Worm (Caenorhabditis elegans): ENCODE results near the gene ZC239.13.
"Not testable (repeated sequence)": the region's sequence is repeated elsewhere in the genome, so short reads cannot be mapped to it uniquely, and the experiment has no call there.

The ZC239.13 gene

DNA sequence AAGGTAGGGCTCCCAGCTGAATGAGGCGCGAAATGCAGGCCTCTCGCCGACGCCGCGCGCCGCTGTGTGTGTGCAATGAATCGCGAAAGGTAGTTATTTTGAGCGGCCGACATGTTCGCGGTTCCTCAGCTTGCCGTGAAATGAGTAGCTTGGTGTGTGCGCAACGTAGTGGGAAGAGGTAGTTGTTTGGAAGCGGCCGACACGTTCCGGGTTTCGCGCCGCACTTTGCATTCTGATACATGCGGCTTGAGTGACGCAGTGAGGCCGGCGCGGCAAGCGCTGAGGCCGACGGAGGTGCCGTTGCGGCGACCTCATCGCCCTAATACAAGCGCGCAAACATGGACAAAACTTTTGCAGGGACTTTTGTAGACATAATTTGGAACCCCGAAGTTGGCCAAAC is 26.9 kb downstream of the ZC239.13 start:
- TF ChIP-seq tbx-11 (GFP tag; IDR thresholded peaks at IDR 0.05) (no peak), tra-4 (tag; optimal IDR thresholded peaks at IDR 0.05) (no peak), pes-1 (GFP tag; IDR thresholded peaks at IDR 0.05) (no peak), B0310.2 (tag; optimal IDR thresholded peaks at IDR 0.05) (no peak), tbx-37 (GFP tag; conservative IDR thresholded peaks at IDR 0.05) (no peak), F13C5.2 (tag; optimal IDR thresholded peaks at IDR 0.05) (no peak), hmbx-1 (tag; optimal IDR thresholded peaks at IDR 0.05) (no peak), aly-1 (tag; optimal IDR thresholded peaks at IDR 0.05) (no peak), ets-7 (tag; optimal IDR thresholded peaks at IDR 0.05) (no peak), hmg-4 (GFP tag; optimal IDR thresholded peaks at IDR 0.05) (no peak), hnd-1 (tag; optimal IDR thresholded peaks at IDR 0.05) (no peak), ama-1 (optimal IDR thresholded peaks at IDR 0.05) (no peak), ceh-36 (tag; optimal IDR thresholded peaks at IDR 0.05) (no peak), flt-1 (GFP tag; IDR thresholded peaks at IDR 0.05) (no peak), sea-1 (GFP tag; conservative IDR thresholded peaks at IDR 0.05) (no peak), scrt-1 (GFP tag; IDR thresholded peaks at IDR 0.05) (no peak), ceh-13 (GFP tag; optimal IDR thresholded peaks at IDR 0.05) (no peak)

DNA sequence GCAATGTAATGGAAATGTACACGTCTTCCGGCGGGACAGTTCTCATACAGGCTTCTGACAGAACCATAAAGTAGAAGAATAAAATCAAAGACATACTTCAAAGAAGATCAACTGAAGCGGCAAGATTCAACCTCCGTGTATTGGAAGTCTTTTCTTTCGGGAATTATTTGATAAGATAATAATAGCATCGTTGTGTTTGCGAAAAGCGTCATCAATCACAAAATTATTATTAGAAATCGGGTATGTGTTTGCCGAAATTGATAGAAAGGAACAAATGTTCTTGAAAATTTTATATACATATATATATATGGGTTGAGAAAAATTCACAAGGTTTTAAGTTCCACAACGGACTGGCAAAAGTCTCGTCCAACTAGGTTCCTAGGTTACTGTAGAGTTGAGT is 31.1 kb downstream of the ZC239.13 start, which contains the start of gene Y27F2A.9:
Gene Y27F2A.9, minus strand, starts transcription at position 101 of the 400 bp plus-strand sequence.
- not testable (repeated sequence) for TF ChIP-seq sea-1 (GFP tag; conservative IDR thresholded peaks at IDR 0.05); ceh-13 (GFP tag; optimal IDR thresholded peaks at IDR 0.05); flt-1 (GFP tag; IDR thresholded peaks at IDR 0.05)

DNA sequence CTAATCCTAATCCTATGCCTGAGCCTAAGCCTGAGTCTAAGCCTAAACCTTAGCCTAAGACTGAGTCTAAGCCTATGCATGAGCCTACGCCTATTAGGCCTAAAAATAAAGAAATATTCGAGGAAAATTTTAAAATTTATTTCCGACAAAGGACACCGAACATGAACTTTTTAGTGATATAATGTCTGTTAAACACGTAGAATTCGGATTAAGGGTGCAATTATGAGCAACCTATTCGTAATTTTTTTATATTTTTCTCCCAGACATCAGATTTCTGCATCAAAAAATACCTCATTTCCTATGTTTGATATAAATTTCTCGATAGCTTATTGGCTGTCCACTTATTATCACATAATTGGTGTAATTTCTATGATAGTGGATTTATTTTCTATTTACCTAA is 33.6 kb downstream of the ZC239.13 start, which contains the start of gene Y27F2A.11:
Gene Y27F2A.11, plus strand, starts transcription at position 301 of the 400 bp plus-strand sequence.
- TF ChIP-seq hmg-4 (GFP tag; optimal IDR thresholded peaks at IDR 0.05); hnd-1 (tag; optimal IDR thresholded peaks at IDR 0.05); sea-1 (GFP tag; conservative IDR thresholded peaks at IDR 0.05): not testable (repeated sequence)

DNA sequence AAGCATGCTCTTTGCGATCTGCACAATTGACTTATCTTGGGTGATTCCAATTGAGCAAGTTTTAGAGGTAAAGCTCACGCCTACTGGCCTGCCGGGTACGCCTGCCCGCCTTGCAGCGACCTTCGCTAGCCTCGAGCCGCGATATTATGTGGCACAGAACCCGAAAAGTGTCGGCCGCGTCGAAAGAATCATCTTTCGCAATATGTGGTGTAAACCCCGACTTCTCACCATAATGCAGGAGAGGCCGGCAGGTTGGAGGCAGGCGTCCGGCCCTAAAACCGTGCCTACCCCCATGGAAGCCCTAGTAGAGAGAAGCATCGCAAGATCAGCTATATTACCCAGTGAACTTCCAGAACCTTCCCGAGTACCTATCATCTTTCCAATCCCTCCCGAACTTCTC is 36.8 kb downstream of the ZC239.13 start:
- TF ChIP-seq scrt-1 (GFP tag; IDR thresholded peaks at IDR 0.05), result no peak
- TF ChIP-seq hmg-4 (GFP tag; optimal IDR thresholded peaks at IDR 0.05), result no peak
- TF ChIP-seq ets-7 (tag; optimal IDR thresholded peaks at IDR 0.05), result no peak
- TF ChIP-seq F13C5.2 (tag; optimal IDR thresholded peaks at IDR 0.05), result no peak
- TF ChIP-seq tbx-11 (GFP tag; IDR thresholded peaks at IDR 0.05), result no peak
- no peak for TF ChIP-seq pes-1 (GFP tag; IDR thresholded peaks at IDR 0.05)
- TF ChIP-seq sea-1 (GFP tag; conservative IDR thresholded peaks at IDR 0.05), result no peak

DNA sequence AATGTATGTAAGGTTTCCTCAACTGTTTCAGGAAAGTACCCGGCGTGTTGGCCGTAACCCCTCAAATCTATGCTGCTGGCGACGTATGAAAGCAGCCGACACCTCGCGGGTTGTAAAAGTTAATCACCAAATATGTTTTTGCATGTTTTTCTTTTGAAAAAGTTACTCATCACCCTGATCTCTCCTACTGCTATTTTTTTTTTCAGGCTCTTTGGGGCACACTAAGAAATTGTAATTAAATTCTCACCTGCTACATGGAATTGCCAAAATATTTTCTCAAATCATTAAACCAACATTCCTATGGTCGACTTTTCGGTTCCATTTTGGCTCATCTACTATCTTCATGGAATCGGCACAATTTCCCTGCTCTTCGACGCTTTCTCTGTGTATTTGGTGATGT is 37.8 kb downstream of the ZC239.13 start, which contains the start of gene sri-78:
Gene sri-78, plus strand, starts transcription at position 301 of the 400 bp plus-strand sequence.
- not testable (repeated sequence) for TF ChIP-seq ama-1 (optimal IDR thresholded peaks at IDR 0.05); aly-1 (tag; optimal IDR thresholded peaks at IDR 0.05); hmbx-1 (tag; optimal IDR thresholded peaks at IDR 0.05)

DNA sequence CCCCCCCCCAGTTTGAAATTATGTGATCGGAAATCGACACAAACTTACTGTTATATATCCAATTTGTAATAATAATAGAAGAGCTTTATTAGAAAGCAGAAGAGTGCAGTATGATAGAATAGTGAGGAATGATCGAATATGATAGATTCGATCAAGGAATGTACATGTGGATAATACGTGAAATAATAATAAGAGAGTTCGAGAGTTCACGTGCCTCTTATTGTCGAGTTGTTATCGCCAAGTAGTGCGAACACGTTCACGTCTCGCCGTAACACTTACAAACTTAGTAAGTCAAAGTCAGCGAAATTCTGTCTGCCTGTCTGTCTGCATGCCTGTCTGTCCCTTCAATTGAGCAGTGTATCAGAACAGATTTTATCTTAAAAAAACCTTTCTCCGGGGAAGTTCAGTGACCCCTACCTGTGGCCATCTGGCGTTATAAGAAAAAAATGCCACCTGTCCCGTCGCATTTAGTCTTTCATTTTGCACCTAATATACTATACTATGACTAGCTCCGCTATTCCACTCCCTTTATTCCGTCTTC is 39.3 kb downstream of the ZC239.13 start, which contains the start of the genes Y27F2A.6 and Y27F2A.8:
Gene Y27F2A.6, minus strand, starts transcription at position 101 of the 541 bp plus-strand sequence.
Gene Y27F2A.8, plus strand, starts transcription at position 491 of the 541 bp plus-strand sequence.
- not testable (repeated sequence) for TF ChIP-seq F13C5.2 (tag; optimal IDR thresholded peaks at IDR 0.05); tbx-11 (GFP tag; IDR thresholded peaks at IDR 0.05); hmbx-1 (tag; optimal IDR thresholded peaks at IDR 0.05)

DNA sequence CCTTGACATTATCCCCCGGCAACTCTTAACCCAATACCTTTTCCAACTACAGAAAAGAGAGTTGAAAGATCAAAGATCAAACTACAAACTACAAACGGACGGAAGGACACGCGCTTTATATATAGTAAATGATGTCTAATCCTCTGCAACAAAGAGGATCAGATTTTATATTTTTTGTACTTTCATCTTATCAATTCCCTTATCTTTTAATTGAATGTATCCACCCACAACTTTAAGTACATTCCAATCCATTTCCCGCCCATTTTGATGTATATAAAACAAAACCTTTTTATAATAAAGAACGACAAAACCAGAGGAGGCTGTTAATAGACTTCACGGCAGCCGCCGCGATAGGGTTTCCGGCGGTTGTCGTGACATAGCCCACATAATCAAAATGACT is 45.0 kb downstream of the ZC239.13 start, which contains the start of gene sri-40:
Gene sri-40, plus strand, starts transcription at position 301 of the 400 bp plus-strand sequence.
- not testable (repeated sequence) for TF ChIP-seq scrt-1 (GFP tag; IDR thresholded peaks at IDR 0.05); tbx-11 (GFP tag; IDR thresholded peaks at IDR 0.05); tra-4 (tag; optimal IDR thresholded peaks at IDR 0.05)
